Fruit fly (Drosophila melanogaster): ENCODE results near the gene Swt1.

The Swt1 gene

DNA sequence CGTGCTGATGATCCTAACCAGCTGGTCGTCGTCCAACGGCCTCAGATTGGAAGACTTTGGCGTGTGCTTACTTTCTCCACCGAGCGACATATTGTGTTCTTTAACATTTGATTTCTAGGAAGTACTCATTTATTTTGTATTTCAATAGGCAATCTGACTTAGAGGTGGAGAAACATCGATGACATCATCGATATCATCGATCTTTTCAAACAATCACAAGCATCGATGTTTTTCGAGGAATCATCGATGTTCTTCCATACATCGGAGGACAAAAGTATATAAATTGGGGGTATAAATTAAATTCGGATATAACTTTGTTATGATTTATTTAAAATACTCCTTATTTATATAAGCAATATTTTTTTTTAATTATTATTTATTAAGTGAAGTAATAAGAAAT, at the start of gene Swt1:
Gene Swt1, minus strand, starts transcription at position 177 of the 400 bp plus-strand sequence.
- TF ChIP-seq noc (tag; optimal IDR thresholded peaks at IDR 0.05), result no peak

DNA sequence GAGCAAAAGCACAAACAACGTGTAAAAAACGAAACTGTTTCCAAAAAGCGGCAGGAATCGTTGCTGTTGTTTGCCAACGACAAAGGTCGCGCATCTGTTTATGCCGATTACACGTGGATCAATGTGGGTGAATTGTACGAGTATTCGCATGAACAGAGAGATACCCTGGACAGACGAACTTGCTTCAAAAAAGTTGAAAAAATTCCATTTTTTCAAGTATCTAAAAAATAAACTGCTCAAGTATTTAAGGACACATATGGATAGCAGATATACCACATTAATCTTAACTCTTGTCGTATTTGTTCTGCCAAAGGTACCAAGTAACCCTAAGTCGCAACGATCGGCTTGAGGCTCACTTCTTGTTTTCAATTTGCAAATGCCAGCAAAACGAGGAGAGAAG, 49.6 kb upstream of the Swt1 start:
- no peak for TF ChIP-seq noc (tag; optimal IDR thresholded peaks at IDR 0.05)

DNA sequence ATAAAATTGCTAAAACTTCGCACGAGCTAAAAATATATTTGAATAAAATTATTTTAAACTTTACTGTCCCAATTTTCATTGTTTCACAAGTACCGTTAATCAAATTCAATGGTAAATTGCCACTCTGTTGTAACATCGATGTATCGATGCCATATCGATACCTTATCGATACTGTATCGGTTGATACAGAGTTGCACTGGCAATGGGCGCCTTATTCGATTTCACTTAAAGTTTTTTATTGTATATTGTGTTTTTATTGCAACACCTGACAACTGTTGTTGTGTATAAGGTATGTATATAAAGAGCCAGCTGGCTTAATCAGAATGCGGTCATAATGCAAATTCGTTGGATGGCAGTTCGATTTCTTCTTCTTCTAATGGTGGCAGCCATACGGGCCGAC, 48.0 kb upstream of the Swt1 start, which contains the start of gene CG43229:
Gene CG43229, plus strand, starts transcription at position 246 of the 400 bp plus-strand sequence.
- no peak for TF ChIP-seq noc (tag; optimal IDR thresholded peaks at IDR 0.05)

DNA sequence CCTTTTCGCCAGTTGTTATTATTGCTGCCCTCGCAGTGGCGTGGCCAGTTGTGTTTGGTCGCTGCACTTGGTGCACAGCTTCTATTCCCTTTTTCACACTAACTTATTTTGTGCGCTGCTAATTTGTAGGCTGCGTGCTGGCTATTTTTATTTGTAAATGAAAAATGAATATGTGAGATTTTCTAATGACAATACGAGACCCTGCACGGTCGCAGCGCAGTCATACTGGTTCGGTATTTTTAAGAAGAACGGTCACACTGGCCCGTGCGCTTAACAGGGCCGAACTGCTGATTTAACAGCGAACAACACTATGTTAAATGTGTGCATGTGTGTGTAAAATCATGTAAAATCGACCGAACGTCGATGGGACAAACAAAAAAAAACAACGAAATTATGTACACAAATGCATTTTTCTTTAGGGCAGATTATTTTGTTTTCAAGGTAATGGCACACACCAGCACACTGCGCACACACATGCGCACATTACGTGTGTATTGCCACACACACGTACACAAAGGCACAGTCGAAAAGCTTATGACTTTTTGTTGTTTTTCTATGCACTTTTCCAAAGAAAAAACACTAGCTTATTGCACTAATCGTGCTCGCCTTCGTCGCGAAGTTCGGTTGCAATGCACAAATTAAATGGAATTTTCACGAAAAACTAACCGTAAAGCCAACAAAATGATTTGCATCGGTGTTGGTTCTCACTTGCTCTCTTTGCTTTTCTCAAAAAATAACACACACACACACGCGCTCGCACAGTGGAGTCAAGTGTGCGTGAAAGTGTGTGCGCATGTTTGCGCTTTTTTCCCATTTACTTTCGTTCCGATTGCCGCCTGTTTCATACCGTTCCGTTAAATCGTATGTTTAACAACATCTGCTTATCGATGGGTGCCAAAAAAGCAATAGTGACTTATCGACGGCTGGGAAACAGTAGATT, 46.9 kb upstream of the Swt1 start, which contains the start of gene ari-1:
Gene ari-1, minus strand, starts transcription at position 875 of the 940 bp plus-strand sequence.
- no peak for TF ChIP-seq noc (tag; optimal IDR thresholded peaks at IDR 0.05)

DNA sequence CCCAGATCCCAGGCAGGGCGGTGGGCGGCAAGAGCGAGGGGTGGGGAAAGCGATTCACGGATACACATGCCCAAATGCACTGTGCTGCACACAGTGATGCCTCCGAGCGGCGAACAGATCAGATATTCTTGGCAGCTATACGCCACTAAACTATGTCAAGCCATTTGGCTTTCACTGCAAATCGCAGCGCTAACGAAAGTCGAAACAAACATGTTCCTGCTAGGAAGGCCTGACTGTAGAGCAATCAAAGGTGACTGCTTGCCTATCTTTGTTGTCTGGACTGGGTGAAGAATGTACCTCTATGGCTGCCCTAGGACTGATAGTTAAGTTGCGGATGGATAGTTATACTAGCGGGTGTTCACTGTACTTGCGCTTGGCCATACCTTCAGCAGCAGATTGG, 45.8 kb upstream of the Swt1 start:
- no peak for TF ChIP-seq noc (tag; optimal IDR thresholded peaks at IDR 0.05)

DNA sequence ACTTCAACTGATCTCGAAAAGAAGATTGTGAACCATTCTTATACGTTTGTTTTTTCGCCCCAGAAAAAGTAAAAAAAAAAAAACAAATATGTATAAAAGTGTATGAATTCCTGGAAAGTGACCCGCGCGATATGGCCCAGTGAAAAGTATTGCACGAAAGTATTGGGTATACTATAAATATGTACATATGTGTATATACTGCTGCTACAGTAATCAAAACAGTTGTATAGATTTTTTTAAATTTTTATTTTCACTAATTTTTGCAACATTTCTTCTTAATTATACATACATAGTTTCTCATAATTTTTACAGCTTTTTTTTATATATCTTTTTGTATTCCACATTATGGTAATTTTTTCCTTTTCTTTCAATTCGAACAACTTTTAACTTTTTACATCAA, 39.9 kb upstream of the Swt1 start, which contains the start of gene CG43133:
Gene CG43133, minus strand, starts transcription at position 11 of the 400 bp plus-strand sequence.
- no peak for TF ChIP-seq noc (tag; optimal IDR thresholded peaks at IDR 0.05)

DNA sequence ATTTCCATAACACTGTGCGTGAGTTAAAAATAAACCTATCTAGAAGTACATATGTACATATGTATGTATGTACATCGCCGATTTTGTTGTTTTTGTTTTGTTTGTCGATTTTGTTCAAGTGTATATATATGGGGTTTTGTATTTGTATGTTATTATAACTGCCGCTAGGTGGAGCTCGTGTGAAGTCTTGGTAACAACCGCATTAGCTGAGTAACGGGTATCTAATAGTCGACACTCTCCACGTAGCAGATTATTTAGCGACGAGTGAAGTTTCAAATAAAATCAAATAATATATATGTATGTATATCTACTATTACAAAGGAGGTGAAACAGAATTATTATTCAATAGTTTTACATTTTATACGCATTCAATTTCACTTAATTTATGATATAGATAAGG, 39.0 kb upstream of the Swt1 start:
- no peak for TF ChIP-seq noc (tag; optimal IDR thresholded peaks at IDR 0.05)

DNA sequence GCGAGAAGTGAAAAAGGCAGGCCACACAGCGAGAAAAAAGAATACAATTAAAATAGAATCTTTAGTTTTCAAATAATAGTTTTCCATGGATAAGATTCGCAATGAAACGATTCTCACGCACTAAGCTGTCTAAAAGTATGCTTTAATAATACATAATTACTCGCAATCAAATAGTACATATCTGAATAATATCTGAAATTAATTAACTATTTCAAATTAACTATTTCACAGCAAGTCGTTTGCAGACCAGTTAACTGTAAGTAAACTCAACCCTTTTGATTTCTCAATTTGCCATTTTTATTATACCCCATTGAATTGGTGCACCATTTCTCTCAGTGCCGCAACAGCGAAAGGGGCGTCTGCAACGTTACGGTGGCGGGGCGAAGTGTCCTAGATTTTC, 35.2 kb upstream of the Swt1 start:
- TF ChIP-seq noc (tag; optimal IDR thresholded peaks at IDR 0.05), result no peak

DNA sequence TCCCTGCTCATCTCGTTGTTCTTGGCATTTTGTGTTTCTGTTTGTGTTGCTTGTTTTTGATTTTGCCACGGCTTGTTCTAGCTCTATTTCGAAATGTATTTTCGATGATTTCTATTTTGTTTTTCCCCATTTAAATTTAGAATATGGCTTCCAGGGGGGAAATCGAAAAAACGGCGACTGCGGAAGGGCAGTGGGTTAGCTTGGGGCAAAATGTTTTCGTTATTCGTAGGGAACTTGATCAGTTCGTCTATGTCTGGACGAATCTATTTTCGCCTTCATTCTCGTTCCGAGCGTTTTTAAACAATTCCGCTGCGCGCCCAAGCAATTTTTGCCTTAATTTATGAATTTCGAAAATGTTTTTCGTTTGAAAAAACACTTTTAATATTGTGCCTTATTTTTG, 28.2 kb upstream of the Swt1 start:
- TF ChIP-seq noc (tag; optimal IDR thresholded peaks at IDR 0.05), result no peak

DNA sequence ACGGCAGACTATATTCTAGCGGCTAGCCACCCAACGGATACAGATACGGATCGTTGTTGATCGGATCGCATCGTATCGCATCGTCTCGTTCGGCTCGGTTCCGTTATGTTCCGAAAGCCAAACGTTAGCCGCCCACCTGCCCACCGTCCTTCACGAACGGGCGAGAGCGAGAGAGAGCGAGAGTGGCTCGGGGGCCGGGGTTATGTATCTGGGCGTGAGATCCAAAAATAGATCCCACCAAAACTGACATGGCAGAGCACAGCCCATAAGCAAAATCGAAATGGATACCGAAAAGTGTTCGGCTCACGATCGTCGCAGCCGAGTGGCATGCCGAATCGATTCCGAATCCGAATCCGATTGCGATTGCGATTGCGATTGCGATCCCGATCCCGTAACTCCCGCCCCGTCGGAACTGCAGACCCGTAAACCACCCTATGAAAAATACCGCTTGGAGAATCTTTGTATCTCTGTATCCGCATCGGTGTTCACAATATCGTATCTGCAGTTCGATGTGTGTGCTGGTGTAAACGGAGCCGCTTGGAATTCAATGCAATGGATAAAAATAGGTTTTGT, 26.6 kb upstream of the Swt1 start, which contains the start of gene wupA:
Gene wupA, minus strand, starts transcription at position 112 of the 573 bp plus-strand sequence.
- no peak for TF ChIP-seq noc (tag; optimal IDR thresholded peaks at IDR 0.05)

DNA sequence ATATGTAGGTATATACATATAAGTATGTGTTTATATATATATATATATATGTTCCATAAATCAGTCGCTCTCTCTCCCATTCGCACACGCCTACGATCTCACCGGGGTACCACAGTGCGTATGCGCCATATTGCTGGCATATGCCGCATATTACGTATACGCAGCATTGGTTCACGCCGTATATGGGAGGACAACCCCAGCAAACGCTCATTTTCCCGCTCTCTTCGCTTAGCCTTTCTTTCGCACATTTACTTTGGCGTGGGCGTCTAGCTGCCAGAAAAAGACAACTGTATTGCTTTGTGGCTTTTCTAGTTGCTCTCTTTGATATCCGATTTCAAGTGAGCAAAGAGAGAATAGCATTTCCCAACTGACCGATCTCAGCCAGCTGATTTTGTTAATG, 24.5 kb upstream of the Swt1 start:
- TF ChIP-seq noc (tag; optimal IDR thresholded peaks at IDR 0.05), result no peak

DNA sequence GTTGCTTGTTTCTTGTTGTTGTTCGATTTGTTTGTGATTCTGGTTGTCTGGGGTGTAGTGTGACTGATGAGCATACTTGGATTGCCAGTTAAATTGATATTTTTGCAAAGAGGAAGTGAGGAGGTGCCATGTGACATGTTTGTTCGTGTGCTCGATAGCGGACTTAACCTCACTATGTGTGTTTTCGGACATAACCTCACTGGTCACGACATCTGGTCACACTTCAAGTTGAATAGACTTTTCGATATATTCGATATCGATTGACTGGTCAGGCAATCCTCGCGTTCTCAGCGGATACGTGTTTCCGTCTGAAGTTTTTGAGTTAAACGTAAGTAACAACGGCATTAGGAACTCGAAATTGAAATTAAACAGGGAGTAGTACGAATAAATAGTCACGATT, 18.4 kb upstream of the Swt1 start:
- TF ChIP-seq noc (tag; optimal IDR thresholded peaks at IDR 0.05), result no peak

DNA sequence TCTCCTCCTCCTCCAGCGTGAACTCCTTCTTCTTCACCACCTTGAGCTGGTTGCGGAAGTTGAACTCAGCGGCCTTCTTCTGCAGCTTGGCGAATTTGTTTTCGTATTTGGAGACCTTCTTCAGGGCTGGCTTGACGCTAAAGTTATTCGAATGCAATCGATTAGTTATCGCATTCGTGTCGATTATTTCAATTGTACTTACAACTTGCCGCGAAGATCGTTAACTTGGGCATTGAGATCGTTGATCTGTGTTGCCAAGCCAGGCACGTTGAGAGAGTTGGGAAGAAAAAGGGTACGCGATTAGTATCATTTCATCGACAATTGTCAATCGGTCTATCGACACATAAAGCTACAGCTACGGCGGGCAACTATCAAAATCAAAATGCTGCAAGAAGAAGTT, 16.4 kb upstream of the Swt1 start:
- no peak for TF ChIP-seq noc (tag; optimal IDR thresholded peaks at IDR 0.05)

DNA sequence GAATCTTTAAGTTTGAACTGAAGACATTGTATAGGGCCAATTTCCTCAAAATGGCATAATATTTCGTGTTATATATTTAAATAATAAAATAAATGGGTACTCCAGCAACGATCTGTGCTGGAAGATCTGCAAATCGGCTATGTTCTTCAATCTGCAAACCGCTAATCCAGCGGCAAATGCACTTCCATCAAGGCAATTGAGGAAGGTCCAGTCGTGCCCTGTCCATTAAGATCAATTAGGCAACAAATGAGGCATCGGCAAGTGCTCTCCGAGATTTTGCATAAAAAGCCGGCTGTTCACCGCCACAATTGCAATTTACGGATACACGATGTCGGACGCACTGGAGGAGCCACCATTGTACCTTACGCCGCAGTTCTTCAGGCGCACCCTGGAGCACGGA, 13.0 kb upstream of the Swt1 start, which contains the start of gene CG7135:
Gene CG7135, plus strand, starts transcription at position 301 of the 400 bp plus-strand sequence.
- no peak for TF ChIP-seq noc (tag; optimal IDR thresholded peaks at IDR 0.05)

DNA sequence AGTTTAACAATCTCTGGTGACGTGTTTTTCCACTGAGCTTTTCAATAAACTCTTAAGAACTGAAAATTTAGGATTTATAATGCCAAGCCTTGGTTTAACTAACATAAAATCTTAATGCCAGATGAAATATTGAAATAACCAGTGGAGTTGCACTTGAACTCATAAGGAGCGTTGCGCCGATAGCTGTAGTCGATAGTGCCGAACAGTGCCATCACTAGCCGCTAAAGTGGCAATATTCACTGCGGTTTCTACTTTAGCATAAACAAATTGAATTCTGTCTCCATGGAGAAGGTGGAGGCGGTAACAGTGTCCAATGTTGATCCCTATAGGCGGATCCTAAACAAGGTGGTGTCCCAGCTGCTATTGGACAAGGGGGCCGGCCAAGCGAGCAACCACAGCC, 11.5 kb upstream of the Swt1 start, which contains the start of gene Taf8:
Gene Taf8, plus strand, starts transcription at position 193 of the 400 bp plus-strand sequence.
- TF ChIP-seq noc (tag; optimal IDR thresholded peaks at IDR 0.05), result no peak

DNA sequence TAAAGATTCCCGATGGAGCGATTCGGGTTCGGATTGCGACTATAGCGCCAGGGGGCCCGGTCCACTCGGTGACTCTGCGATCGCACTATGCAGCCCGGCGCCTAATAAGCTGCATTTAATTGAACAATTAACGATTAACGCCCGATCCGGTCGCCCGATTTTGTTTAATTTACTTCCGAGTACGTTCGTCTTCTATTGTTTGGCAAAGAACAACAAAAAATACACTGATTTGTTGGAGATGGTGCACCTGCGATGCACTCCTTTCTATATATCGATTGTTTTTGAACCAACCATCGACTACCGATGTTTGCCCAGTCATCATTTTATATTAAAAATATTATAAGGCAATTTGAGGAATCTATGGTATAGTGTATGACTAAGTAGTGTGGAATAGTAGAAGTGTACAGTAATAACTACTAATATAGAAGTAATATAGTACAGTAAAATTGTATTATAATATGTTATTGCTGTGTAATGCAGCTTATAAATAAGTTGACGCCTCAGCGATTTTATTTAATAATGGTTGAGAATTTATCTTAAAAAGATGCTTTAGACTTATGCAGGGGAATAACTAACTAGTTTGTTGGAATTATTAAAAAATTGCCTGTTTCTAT, 10.9 kb upstream of the Swt1 start, which contains the start of gene Mvb12:
Gene Mvb12, minus strand, starts transcription at position 217 of the 614 bp plus-strand sequence.
- TF ChIP-seq noc (tag; optimal IDR thresholded peaks at IDR 0.05), result peak; percentile 21
